Fruit fly (Drosophila melanogaster) whole organism, embryonic: ENCODE results near the gene CG14142.

Experiments used
- Atf6 ChIP-seq: fragments of 200-800 bp; sonication (Bioruptor generic); IDR thresholded peaks from 2 replicates; pipeline ENCODE4 v1.3.6; 2022; ENCODE audit warnings: missing biosample characterization, missing genetic modification characterization
- Blimp-1 ChIP-seq: fragments of 200-800 bp; sonication (Bioruptor generic); optimal IDR thresholded peaks from 3 replicates; lab custom pipeline; 2018; ENCODE audit warnings: missing biosample characterization, missing genetic modification characterization, mild to moderate bottlenecking, moderate library complexity, missing genetic modification reagents
- CG10321 ChIP-seq: fragments of 200-800 bp; sonication (Bioruptor generic); IDR thresholded peaks from 2 replicates; pipeline ENCODE4 v1.3.6; 2022; ENCODE audit warnings: missing biosample characterization, missing genetic modification characterization
- CG10979 ChIP-seq: fragments of 200-800 bp; sonication (Bioruptor generic); optimal IDR thresholded peaks from 2 replicates; lab custom pipeline; 2018; ENCODE audit warnings: missing biosample characterization, mild to moderate bottlenecking, missing genetic modification characterization, moderate library complexity
- CG11398 ChIP-seq: fragments of 200-800 bp; sonication (Bioruptor generic); optimal IDR thresholded peaks from 2 replicates; lab custom pipeline; 2016; ENCODE audit warnings: missing biosample characterization, missing genetic modification characterization
- CG12236 ChIP-seq: fragments of 200-800 bp; sonication (Bioruptor generic); optimal IDR thresholded peaks from 2 replicates; lab custom pipeline; 2016; ENCODE audit warnings: missing biosample characterization, missing genetic modification characterization
- CG12391 ChIP-seq: fragments of 200-800 bp; sonication (Bioruptor generic); optimal IDR thresholded peaks from 3 replicates; lab custom pipeline; 2018; ENCODE audit warnings: missing biosample characterization, mild to moderate bottlenecking, missing genetic modification characterization, moderate library complexity
- CG14050 ChIP-seq: fragments of 200-800 bp; sonication (Bioruptor generic); IDR thresholded peaks from 3 replicates; pipeline ENCODE4 v1.3.6; 2022; ENCODE audit warnings: missing biosample characterization, missing genetic modification characterization
- CG14965 ChIP-seq: fragments of 200-800 bp; sonication (Bioruptor generic); optimal IDR thresholded peaks from 2 replicates; lab custom pipeline; 2016; ENCODE audit warnings: missing biosample characterization, missing genetic modification characterization, borderline replicate concordance
- CG17361 ChIP-seq: fragments of 200-800 bp; sonication (Bioruptor generic); IDR thresholded peaks from 3 replicates; pipeline ENCODE4 v1.3.6; 2022; ENCODE audit warnings: missing biosample characterization, missing genetic modification characterization
- CG18011 ChIP-seq: fragments of 200-800 bp; sonication (Bioruptor generic); optimal IDR thresholded peaks from 2 replicates; lab custom pipeline; 2017; ENCODE audit warnings: missing biosample characterization, missing genetic modification characterization, mild to moderate bottlenecking, moderate library complexity, missing genotype
- CG18262 ChIP-seq: fragments of 200-800 bp; optimal IDR thresholded peaks from 3 replicates; lab custom pipeline; 2019; ENCODE audit warnings: missing biosample characterization, mild to moderate bottlenecking, missing genetic modification characterization, moderate library complexity
- CG1832 ChIP-seq: fragments of 200-800 bp; sonication (Bioruptor generic); optimal IDR thresholded peaks from 2 replicates; lab custom pipeline; 2017; ENCODE audit warnings: missing biosample characterization, mild to moderate bottlenecking, missing genetic modification characterization, inconsistent platforms
- CG2678 ChIP-seq: fragments of 200-800 bp; sonication (Bioruptor generic); optimal IDR thresholded peaks from 3 replicates; lab custom pipeline; 2019; ENCODE audit warnings: missing biosample characterization, mild to moderate bottlenecking, missing genetic modification characterization, moderate library complexity
- CG4617 ChIP-seq: fragments of 200-800 bp; sonication (Bioruptor generic); optimal IDR thresholded peaks from 3 replicates; lab custom pipeline; 2016; ENCODE audit warnings: missing biosample characterization, missing genetic modification characterization, borderline replicate concordance
- CG4707 ChIP-seq: fragments of 200-800 bp; sonication (Bioruptor generic); optimal IDR thresholded peaks from 2 replicates; lab custom pipeline; 2018; ENCODE audit warnings: missing biosample characterization, mild to moderate bottlenecking, missing genetic modification characterization, moderate library complexity
- CG4854 ChIP-seq: fragments of 200-800 bp; sonication (Bioruptor generic); optimal IDR thresholded peaks from 2 replicates; lab custom pipeline; 2016; ENCODE audit warnings: missing biosample characterization, missing genetic modification characterization, inconsistent platforms
- CG6254 ChIP-seq: fragments of 200-800 bp; sonication (Bioruptor generic); optimal IDR thresholded peaks from 3 replicates; lab custom pipeline; 2017; ENCODE audit warnings: mild to moderate bottlenecking, missing biosample characterization, missing genetic modification reagents, missing genetic modification characterization
- CG6813 ChIP-seq: fragments of 200-800 bp; sonication (Bioruptor generic); optimal IDR thresholded peaks from 2 replicates; lab custom pipeline; 2017; ENCODE audit warnings: missing biosample characterization, missing genetic modification characterization, mild to moderate bottlenecking, moderate library complexity, missing genetic modification reagents
- CG7556 ChIP-seq: fragments of 200-800 bp; sonication (Bioruptor generic); optimal IDR thresholded peaks from 2 replicates; lab custom pipeline; 2017; ENCODE audit warnings: missing biosample characterization, mild to moderate bottlenecking, missing genetic modification characterization
- CG7963 ChIP-seq: fragments of 200-800 bp; sonication (Bioruptor generic); IDR thresholded peaks from 3 replicates; pipeline ENCODE4 v1.3.6; 2022; ENCODE audit warnings: missing biosample characterization, missing genetic modification characterization; ENCODE audit not compliant: partially characterized antibody
- Doc2 ChIP-seq: fragments of 200-800 bp; sonication (Bioruptor generic); IDR thresholded peaks from 2 replicates; pipeline ENCODE4 v1.3.6; 2022; ENCODE audit warnings: missing biosample characterization, missing genetic modification characterization
- Doc3 ChIP-seq: fragments of 200-800 bp; sonication (Bioruptor generic); IDR thresholded peaks from 3 replicates; pipeline ENCODE4 v1.3.6; 2022; ENCODE audit warnings: missing biosample characterization, missing genetic modification characterization; ENCODE audit not compliant: partially characterized antibody
- Dref ChIP-seq: fragments of 200-800 bp; sonication (Bioruptor generic); IDR thresholded peaks from 2 replicates; pipeline ENCODE4 v1.3.6; 2022; ENCODE audit warnings: missing biosample characterization, missing genetic modification characterization
- Fer1 ChIP-seq: fragments of 200-800 bp; sonication (Bioruptor generic); optimal IDR thresholded peaks from 2 replicates; lab custom pipeline; 2017; ENCODE audit warnings: missing biosample characterization, mild to moderate bottlenecking, missing genetic modification characterization
- HHEX ChIP-seq: fragments of 200-800 bp; sonication (Bioruptor generic); optimal IDR thresholded peaks from 3 replicates; lab custom pipeline; 2017; ENCODE audit warnings: missing biosample characterization, mild to moderate bottlenecking, missing genetic modification characterization, missing genetic modification reagents
- HLH4C ChIP-seq: fragments of 200-800 bp; sonication (Bioruptor generic); IDR thresholded peaks from 3 replicates; pipeline ENCODE4 v1.3.6; 2022; ENCODE audit warnings: missing biosample characterization, missing genetic modification characterization; ENCODE audit not compliant: partially characterized antibody
- Hr51 ChIP-seq, 2 experiments: fragments of 200-800 bp; sonication (Bioruptor generic); optimal IDR thresholded peaks; 2 replicates in 1 of 2; 3 replicates in 1 of 2; lab custom pipeline; 2016 to 2018; ENCODE audit warnings: missing biosample characterization in 2 of 2, missing genetic modification characterization in 2 of 2, mild to moderate bottlenecking in 1 of 2, moderate library complexity in 1 of 2
- Hsf ChIP-seq: fragments of 200-800 bp; sonication (Bioruptor generic); optimal IDR thresholded peaks from 3 replicates; lab custom pipeline; 2016; ENCODE audit warnings: missing biosample characterization, missing genetic modification characterization
- Med ChIP-seq: fragments of 200-800 bp; sonication (Bioruptor generic); peaks from one replicate; lab custom pipeline; 2016; ENCODE audit warnings: missing biosample characterization, missing genetic modification characterization, mild to moderate bottlenecking, inconsistent platforms, moderate library complexity
- Ptx1 ChIP-seq: fragments of 200-800 bp; sonication (Bioruptor generic); IDR thresholded peaks from 2 replicates; pipeline ENCODE4 v1.3.6; 2022; ENCODE audit warnings: missing biosample characterization, missing genetic modification characterization
- Trl ChIP-seq, 3 experiments: fragments of >200 bp in 2 of 3; fragments of 200-800 bp in 1 of 3; sonication (Bioruptor generic) in 1 of 3; optimal IDR thresholded peaks; 2 replicates in 1 of 3; 3 replicates in 2 of 3; lab custom pipeline; 2016 to 2017; ENCODE audit warnings: missing biosample characterization in 1 of 3, missing genetic modification characterization in 1 of 3
- Xrp1 ChIP-seq: fragments of 200-800 bp; sonication (Bioruptor generic); IDR thresholded peaks from 2 replicates; pipeline ENCODE4 v1.3.6; 2022; ENCODE audit warnings: missing biosample characterization, missing genetic modification characterization
- ash1 ChIP-seq: fragments of 200-800 bp; sonication (Bioruptor generic); optimal IDR thresholded peaks from 2 replicates; lab custom pipeline; 2018; ENCODE audit warnings: missing biosample characterization, mild to moderate bottlenecking, missing genetic modification characterization
- cato ChIP-seq: fragments of 200-800 bp; sonication (Bioruptor generic); optimal IDR thresholded peaks from 2 replicates; lab custom pipeline; 2016; ENCODE audit warnings: missing biosample characterization, missing genetic modification characterization, borderline replicate concordance
- caup ChIP-seq: fragments of 200-800 bp; sonication (Bioruptor generic); optimal IDR thresholded peaks from 3 replicates; lab custom pipeline; 2017; ENCODE audit warnings: missing biosample characterization, mild to moderate bottlenecking, missing genetic modification characterization, moderate library complexity; ENCODE audit not compliant: severe bottlenecking
- chinmo ChIP-seq: fragments of 200-800 bp; sonication (Bioruptor generic); IDR thresholded peaks from 4 replicates; pipeline ENCODE4 v1.3.6; 2022; ENCODE audit warnings: missing biosample characterization, missing genetic modification characterization; ENCODE audit not compliant: partially characterized antibody
- emc ChIP-seq: fragments of 200-800 bp; sonication (Bioruptor generic); optimal IDR thresholded peaks from 2 replicates; lab custom pipeline; 2016; ENCODE audit warnings: missing biosample characterization, missing genetic modification characterization
- fd64A ChIP-seq: fragments of 200-800 bp; sonication (Bioruptor generic); optimal IDR thresholded peaks from 3 replicates; lab custom pipeline; 2018; ENCODE audit warnings: missing biosample characterization, mild to moderate bottlenecking, missing genetic modification characterization
- gem ChIP-seq: fragments of 200-800 bp; sonication (Bioruptor generic); optimal IDR thresholded peaks from 2 replicates; lab custom pipeline; 2019; ENCODE audit warnings: missing biosample characterization, mild to moderate bottlenecking, missing genetic modification characterization, moderate library complexity
- grn ChIP-seq: fragments of 200-800 bp; sonication (Bioruptor generic); optimal IDR thresholded peaks from 3 replicates; lab custom pipeline; 2017; ENCODE audit warnings: missing biosample characterization, missing genetic modification characterization
- h ChIP-seq: fragments of >200 bp; optimal IDR thresholded peaks from 2 replicates; lab custom pipeline; 2017
- ind ChIP-seq: fragments of 200-800 bp; sonication (Bioruptor generic); optimal IDR thresholded peaks from 3 replicates; lab custom pipeline; 2016; ENCODE audit warnings: missing biosample characterization, missing genetic modification characterization
- mam ChIP-seq: fragments of 200-800 bp; sonication (Bioruptor generic); optimal IDR thresholded peaks from 3 replicates; lab custom pipeline; 2016; ENCODE audit warnings: missing biosample characterization, missing genetic modification characterization
- nmo ChIP-seq: fragments of 200-800 bp; sonication (Bioruptor generic); optimal IDR thresholded peaks from 2 replicates; lab custom pipeline; 2018; ENCODE audit warnings: missing biosample characterization, mild to moderate bottlenecking, missing genetic modification characterization, moderate library complexity
- org-1 ChIP-seq: fragments of 200-800 bp; sonication (Bioruptor generic); optimal IDR thresholded peaks from 2 replicates; lab custom pipeline; 2017; ENCODE audit warnings: missing biosample characterization, missing genetic modification characterization
- pho ChIP-seq: fragments of 200-800 bp; sonication (Bioruptor generic); optimal IDR thresholded peaks from 2 replicates; lab custom pipeline; 2016; ENCODE audit warnings: missing biosample characterization, missing genetic modification characterization
- phol ChIP-seq: fragments of 200-800 bp; sonication (Bioruptor generic); optimal IDR thresholded peaks from 3 replicates; lab custom pipeline; 2018; ENCODE audit warnings: missing biosample characterization, mild to moderate bottlenecking, missing genetic modification characterization, moderate library complexity
- scrt ChIP-seq: fragments of 200-800 bp; sonication (Bioruptor generic); optimal IDR thresholded peaks from 2 replicates; lab custom pipeline; 2018; ENCODE audit warnings: missing biosample characterization, mild to moderate bottlenecking, missing genetic modification characterization, moderate library complexity
- unpg ChIP-seq: fragments of 200-800 bp; sonication (Bioruptor generic); optimal IDR thresholded peaks from 3 replicates; lab custom pipeline; 2018; ENCODE audit warnings: missing biosample characterization, mild to moderate bottlenecking, missing genetic modification characterization, moderate library complexity

Gene CG14142

DNA sequence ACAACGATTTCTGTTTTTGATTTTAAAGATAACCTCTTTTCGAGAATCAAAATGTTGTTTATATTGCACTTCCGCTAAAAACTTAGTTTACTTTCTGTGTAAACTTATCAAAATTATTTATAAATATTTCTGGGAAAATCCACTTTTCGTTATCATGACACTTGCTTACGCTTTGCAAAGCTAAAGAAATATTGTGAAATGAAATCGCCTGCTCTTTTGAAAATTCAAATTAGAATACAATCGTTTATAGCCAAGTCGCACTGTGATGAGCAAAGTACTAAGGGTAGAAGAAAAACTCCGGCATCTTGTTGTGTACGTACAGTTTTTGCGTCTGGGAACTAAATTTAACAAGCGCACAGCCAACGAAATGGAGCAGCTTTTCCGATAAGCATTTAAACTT, 48.9 kb upstream of the CG14142 start:
- no peak for TF ChIP-seq CG11398 (GFP tag; lab: Kevin White, UChicago)
- TF ChIP-seq emc (GFP tag; lab: Kevin White, UChicago), result no peak
- TF ChIP-seq CG18011 (GFP tag; lab: Kevin White, UChicago), result no peak
- no peak for TF ChIP-seq scrt
- peak; percentile 17 for TF ChIP-seq CG12391 (tag; lab: Kevin White, UChicago)
- TF ChIP-seq CG17361 (GFP tag; lab: Robert Waterston, UW), result peak; percentile 34; the same call in 1 of the 3 replicates
- no peak for TF ChIP-seq CG1832
- no peak for TF ChIP-seq HHEX (GFP tag; lab: Kevin White, UChicago)
- peak; percentile 52 for TF ChIP-seq gem
- TF ChIP-seq Hsf (GFP tag; lab: Kevin White, UChicago), result no peak
- TF ChIP-seq Doc2 (GFP tag; lab: Robert Waterston, UW), result no peak
- peak; percentile 8; the same call in 1 of the 2 replicates for TF ChIP-seq Xrp1 (GFP tag; lab: Robert Waterston, UW)
- no peak for TF ChIP-seq org-1 (GFP tag; lab: Kevin White, UChicago)
- peak; percentile 16 for TF ChIP-seq Blimp-1
- TF ChIP-seq Doc3 (GFP tag; lab: Robert Waterston, UW), result no peak
- TF ChIP-seq CG10979 (tag; lab: Kevin White, UChicago), result peak; percentile 27
- no peak for TF ChIP-seq CG14965
- TF ChIP-seq CG7556 (GFP tag; lab: Kevin White, UChicago), result peak; percentile 6
- TF ChIP-seq CG18262 (tag; lab: Kevin White, UChicago), result peak; percentile 34
- no peak for TF ChIP-seq mam (GFP tag; lab: Kevin White, UChicago)
- no peak for TF ChIP-seq CG4617 (GFP tag; lab: Kevin White, UChicago)
- TF ChIP-seq unpg, result peak; percentile 30
- TF ChIP-seq Trl (optimal IDR thresholded peaks at IDR 0.05; lab: Kevin White, UChicago), result no peak
- no peak for TF ChIP-seq Trl (GFP tag; optimal IDR thresholded peaks at IDR 0.05; lab: Kevin White, UChicago)
- TF ChIP-seq ind (GFP tag; lab: Kevin White, UChicago), result no peak
- no peak for TF ChIP-seq caup (GFP tag; lab: Kevin White, UChicago)
- no peak for TF ChIP-seq CG4854
- no peak for TF ChIP-seq ash1 (GFP tag; lab: Kevin White, UChicago)
- peak in 1 of 2 experiments; percentile 20 for TF ChIP-seq Hr51 (GFP tag; optimal IDR thresholded peaks at IDR 0.05; lab: Kevin White, UChicago)
- no peak for TF ChIP-seq Atf6 (GFP tag; lab: Robert Waterston, UW)
- no peak for TF ChIP-seq CG6254 (GFP tag; lab: Kevin White, UChicago)
- TF ChIP-seq CG2678, result peak; percentile 42
- TF ChIP-seq h (lab: Kevin White, UChicago), result no peak
- TF ChIP-seq CG10321 (GFP tag; lab: Robert Waterston, UW), result no peak
- TF ChIP-seq Ptx1 (GFP tag; lab: Robert Waterston, UW), result no peak
- TF ChIP-seq cato (GFP tag; lab: Kevin White, UChicago), result no peak
- TF ChIP-seq CG7963 (GFP tag; lab: Robert Waterston, UW), result no peak
- no peak for TF ChIP-seq Dref (GFP tag; lab: Robert Waterston, UW)
- no peak for TF ChIP-seq Fer1 (GFP tag; lab: Kevin White, UChicago)
- no peak for TF ChIP-seq CG6813 (GFP tag; lab: Kevin White, UChicago)
- peak; percentile 14 for TF ChIP-seq nmo
- no peak for TF ChIP-seq grn (GFP tag; lab: Kevin White, UChicago)
- peak; percentile 13 for TF ChIP-seq phol (tag; lab: Kevin White, UChicago)
- no peak for TF ChIP-seq CG12236 (GFP tag; lab: Kevin White, UChicago)
- TF ChIP-seq Med (GFP tag; lab: Kevin White, UChicago), result peak; percentile 79
- TF ChIP-seq HLH4C (GFP tag; lab: Robert Waterston, UW), result no peak
- no peak for TF ChIP-seq pho (GFP tag; lab: Kevin White, UChicago)
- TF ChIP-seq CG14050 (GFP tag; lab: Robert Waterston, UW), result no peak
- no peak for TF ChIP-seq fd64A (GFP tag; lab: Kevin White, UChicago)
- no peak for TF ChIP-seq chinmo (GFP tag; lab: Robert Waterston, UW)
- TF ChIP-seq CG4707 (GFP tag; lab: Kevin White, UChicago), result no peak
